Worm (Caenorhabditis elegans) whole organism, early embryonic: ENCODE results near the gene clec-181.

Experiments used
- B0310.2 ChIP-seq: sonication (generic microtip); optimal IDR thresholded peaks from 2 replicates; lab custom pipeline; 2016; ENCODE audit warnings: mild to moderate bottlenecking, missing genetic modification characterization, missing compliant biosample characterization
- F13C5.2 ChIP-seq: sonication (generic microtip); optimal IDR thresholded peaks from 2 replicates; lab custom pipeline; 2017; ENCODE audit warnings: mild to moderate bottlenecking, missing genetic modification characterization, inconsistent platforms, missing compliant biosample characterization
- aly-1 ChIP-seq: sonication (generic microtip); optimal IDR thresholded peaks from 2 replicates; lab custom pipeline; 2016; ENCODE audit warnings: missing genetic modification characterization, missing compliant biosample characterization
- ama-1 ChIP-seq: fragments of 150-350 bp; optimal IDR thresholded peaks from 2 replicates; lab custom pipeline; 2014
- ceh-13 ChIP-seq: fragments of 200-800 bp; sonication (Bioruptor generic); optimal IDR thresholded peaks from 2 replicates; lab custom pipeline; 2018; ENCODE audit warnings: mild to moderate bottlenecking, missing genetic modification characterization, missing compliant biosample characterization
- ceh-36 ChIP-seq: sonication (generic microtip); optimal IDR thresholded peaks from 2 replicates; lab custom pipeline; 2016; ENCODE audit warnings: missing genetic modification characterization, inconsistent platforms, missing compliant biosample characterization
- ets-7 ChIP-seq: sonication (generic microtip); optimal IDR thresholded peaks from 2 replicates; lab custom pipeline; 2016; ENCODE audit warnings: missing genotype, missing genetic modification characterization, missing compliant biosample characterization
- flt-1 ChIP-seq: fragments of 200-800 bp; sonication (Bioruptor generic); IDR thresholded peaks from 2 replicates; pipeline ENCODE4 v1.3.6; 2022; ENCODE audit warnings: missing genetic modification characterization, missing compliant biosample characterization
- hmbx-1 ChIP-seq: sonication (generic microtip); optimal IDR thresholded peaks from 2 replicates; lab custom pipeline; 2016; ENCODE audit warnings: mild to moderate bottlenecking, missing genetic modification characterization, missing compliant biosample characterization
- hmg-4 ChIP-seq: fragments of 200-800 bp; sonication (Bioruptor generic); optimal IDR thresholded peaks from 2 replicates; lab custom pipeline; 2018; ENCODE audit warnings: mild to moderate bottlenecking, missing genetic modification characterization, missing compliant biosample characterization
- hnd-1 ChIP-seq: sonication (generic microtip); optimal IDR thresholded peaks from 2 replicates; lab custom pipeline; 2016; ENCODE audit warnings: missing genetic modification characterization, missing compliant biosample characterization
- pes-1 ChIP-seq: fragments of 200-800 bp; sonication (Bioruptor generic); IDR thresholded peaks from 2 replicates; pipeline ENCODE4 v1.3.6; 2022; ENCODE audit warnings: missing genetic modification reagents, missing genetic modification characterization, missing compliant biosample characterization
- scrt-1 ChIP-seq: fragments of 200-800 bp; sonication (Bioruptor generic); IDR thresholded peaks from 2 replicates; pipeline ENCODE4 v1.3.6; 2022; ENCODE audit warnings: missing genetic modification characterization, missing compliant biosample characterization
- sea-1 ChIP-seq: fragments of 200-800 bp; sonication (Bioruptor generic); conservative IDR thresholded peaks from 2 replicates; pipeline ENCODE4 v1.3.6; 2022; ENCODE audit warnings: missing genetic modification characterization, missing compliant biosample characterization
- tbx-11 ChIP-seq: fragments of 200-800 bp; sonication (Bioruptor generic); IDR thresholded peaks from 2 replicates; pipeline ENCODE4 v1.3.6; 2022; ENCODE audit warnings: missing genetic modification characterization, missing compliant biosample characterization
- tbx-37 ChIP-seq: fragments of 200-800 bp; sonication (Bioruptor generic); conservative IDR thresholded peaks from 2 replicates; pipeline ENCODE4 v1.3.6; 2022; ENCODE audit warnings: missing genetic modification reagents, missing genetic modification characterization, missing compliant biosample characterization
- tra-4 ChIP-seq: sonication (generic microtip); optimal IDR thresholded peaks from 2 replicates; lab custom pipeline; 2017; ENCODE audit warnings: missing genetic modification characterization, missing compliant biosample characterization

clec-181 gene

DNA sequence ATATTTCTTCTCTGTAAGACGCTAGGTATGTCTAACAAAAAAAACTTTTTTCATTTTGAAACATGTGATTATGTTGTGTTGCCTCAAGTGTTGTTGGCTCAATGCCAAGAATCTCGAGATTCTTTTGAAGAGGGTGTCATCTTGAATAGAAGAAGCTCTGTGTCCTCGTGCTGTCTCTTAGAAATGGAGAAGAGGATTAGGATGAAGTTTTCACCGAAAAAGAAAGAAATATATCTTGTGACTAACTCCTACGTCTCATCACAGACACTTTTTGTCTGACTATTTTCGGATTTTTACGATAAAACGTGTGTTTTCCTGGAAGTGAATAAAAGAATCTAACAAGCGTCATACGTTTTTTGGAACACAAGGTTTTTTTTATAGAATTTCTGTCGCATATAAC lies 8.3 kb upstream of the clec-181 start:
- TF ChIP-seq hmg-4 (GFP tag; lab: Kevin White, UChicago) (no peak), ceh-36 (no peak), aly-1 (tag; lab: Kevin White, UChicago) (no peak), hmbx-1 (tag; lab: Kevin White, UChicago) (no peak), ama-1 (no peak), ceh-13 (no peak), tbx-11 (GFP tag; lab: Robert Waterston, UW) (no peak), hnd-1 (no peak), B0310.2 (tag; lab: Kevin White, UChicago) (no peak), scrt-1 (no peak), tra-4 (tag; lab: Kevin White, UChicago) (no peak), ets-7 (tag; lab: Kevin White, UChicago) (no peak)

DNA sequence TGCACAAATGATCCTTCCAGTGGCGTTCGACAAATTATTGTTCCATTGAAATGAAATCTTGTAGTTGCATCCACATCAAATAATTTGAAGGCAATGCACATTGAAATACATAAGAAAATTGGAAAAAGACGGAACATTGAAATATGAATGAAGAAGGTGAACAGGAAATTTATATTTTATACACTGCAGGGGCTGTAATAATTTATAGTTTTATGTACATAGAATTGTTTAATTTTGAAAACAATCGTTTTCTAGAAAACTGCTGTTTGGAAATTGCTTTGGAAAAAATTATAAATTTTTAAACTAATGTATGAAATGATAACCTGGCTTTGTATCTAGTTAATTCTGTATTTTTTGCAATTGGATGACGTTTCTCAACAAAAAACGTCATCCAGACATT lies 550 bp upstream of the clec-181 start, which contains the start of gene Y59H11AR.3:
TSS of gene Y59H11AR.3 (minus strand) at position 101 of the 400 bp plus-strand sequence.
- TF ChIP-seq B0310.2 (tag; lab: Kevin White, UChicago) (no peak), hmbx-1 (tag; lab: Kevin White, UChicago) (no peak), flt-1 (no peak), ets-7 (tag; lab: Kevin White, UChicago) (no peak), tra-4 (tag; lab: Kevin White, UChicago) (no peak), tbx-37 (GFP tag; lab: Robert Waterston, UW) (no peak), aly-1 (tag; lab: Kevin White, UChicago) (no peak), hmg-4 (GFP tag; lab: Kevin White, UChicago) (no peak), ceh-13 (no peak), pes-1 (GFP tag; lab: Robert Waterston, UW) (no peak), hnd-1 (no peak), ceh-36 (no peak), tbx-11 (GFP tag; lab: Robert Waterston, UW) (no peak), F13C5.2 (no peak), scrt-1 (no peak), ama-1 (no peak), sea-1 (GFP tag; lab: Robert Waterston, UW) (no peak)

DNA sequence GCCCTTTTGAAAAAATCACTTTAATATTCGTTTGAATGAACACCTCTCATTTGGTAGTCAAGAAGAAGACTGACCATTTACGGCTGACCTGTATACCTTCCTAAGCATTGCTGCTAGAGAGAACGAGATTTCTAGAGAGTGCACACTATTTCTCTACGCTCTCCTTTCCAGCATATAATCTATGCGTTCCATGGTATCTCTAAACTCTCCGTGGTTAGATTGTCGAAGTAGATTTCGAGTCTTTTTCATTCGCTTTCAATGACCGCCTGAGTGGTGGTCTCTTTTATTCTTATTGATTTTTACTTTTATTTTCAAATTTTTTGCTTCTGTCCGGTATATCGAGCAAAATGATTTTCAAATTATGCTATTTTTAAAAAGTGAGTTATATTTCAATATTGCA lies 1.6 kb downstream of the clec-181 start:
- TF ChIP-seq ceh-36 (no peak), ceh-13 (no peak), hmbx-1 (tag; lab: Kevin White, UChicago) (no peak), tbx-11 (GFP tag; lab: Robert Waterston, UW) (no peak), F13C5.2 (no peak), hnd-1 (no peak), hmg-4 (GFP tag; lab: Kevin White, UChicago) (no peak), aly-1 (tag; lab: Kevin White, UChicago) (no peak), ets-7 (tag; lab: Kevin White, UChicago) (no peak), B0310.2 (tag; lab: Kevin White, UChicago) (no peak), sea-1 (GFP tag; lab: Robert Waterston, UW) (no peak)

DNA sequence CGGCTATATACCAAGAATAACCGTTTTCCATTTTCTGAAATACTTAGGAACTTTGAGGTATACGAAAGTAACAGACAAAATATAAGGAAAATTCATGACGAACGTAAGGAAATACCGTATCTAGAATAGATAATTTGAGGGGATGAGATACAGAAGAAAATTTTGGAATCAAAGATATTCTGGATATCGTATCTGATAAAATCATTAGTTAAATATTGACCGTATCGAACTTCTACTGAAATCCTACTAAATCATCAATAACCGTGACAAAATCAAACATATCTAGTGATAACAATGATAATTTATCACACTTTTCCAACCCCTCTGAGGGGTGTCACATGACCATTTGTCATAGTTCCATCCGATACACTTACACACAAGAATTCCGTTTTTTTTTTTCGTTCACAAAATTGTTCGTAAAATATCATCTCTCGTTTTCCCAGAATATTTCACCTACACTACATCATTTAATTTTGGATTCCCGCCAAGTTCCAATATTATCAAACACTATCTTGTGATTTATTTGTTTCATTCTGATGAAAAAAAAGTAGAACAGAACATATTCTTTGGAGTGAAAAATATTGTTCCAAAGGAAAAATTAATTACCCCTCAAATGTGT lies 5.0 kb downstream of the clec-181 start, which contains the start of gene Y59H11AR.4:
TSS of gene Y59H11AR.4 (minus strand) at position 51 of the 619 bp plus-strand sequence.
- TF ChIP-seq B0310.2 (tag; lab: Kevin White, UChicago) = no peak
- no peak for TF ChIP-seq hmbx-1 (tag; lab: Kevin White, UChicago)
- no peak for TF ChIP-seq ama-1
- TF ChIP-seq ceh-13 = no peak
- TF ChIP-seq pes-1 (GFP tag; lab: Robert Waterston, UW) = no peak
- TF ChIP-seq scrt-1 = no peak
- no peak for TF ChIP-seq tra-4 (tag; lab: Kevin White, UChicago)
- no peak for TF ChIP-seq hnd-1

DNA sequence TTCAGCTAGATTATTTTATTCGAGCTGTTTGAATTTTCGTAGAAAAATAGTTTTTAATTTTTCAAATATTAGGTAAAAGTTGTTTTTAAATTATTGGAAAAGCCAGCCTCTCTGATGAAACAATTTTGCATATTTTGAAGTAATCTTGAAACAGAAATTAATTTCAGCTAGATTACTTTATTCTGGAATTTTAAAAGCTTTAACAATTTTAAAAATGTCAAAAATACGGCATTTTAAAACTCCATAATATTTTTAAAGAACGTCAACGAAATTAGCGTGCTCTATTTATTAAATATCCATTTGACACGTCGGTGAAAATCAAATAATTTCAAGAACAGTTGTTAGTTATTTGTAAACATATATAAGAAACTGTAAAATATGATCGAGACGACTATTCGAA lies 7.0 kb downstream of the clec-181 start, which contains the start of gene Y59H11AR.10:
TSS of gene Y59H11AR.10 (plus strand) at position 301 of the 400 bp plus-strand sequence.
- TF ChIP-seq tbx-37 (GFP tag; lab: Robert Waterston, UW) (no peak), hnd-1 (no peak), B0310.2 (tag; lab: Kevin White, UChicago) (no peak), ceh-36 (no peak), ets-7 (tag; lab: Kevin White, UChicago) (no peak), pes-1 (GFP tag; lab: Robert Waterston, UW) (no peak)

DNA sequence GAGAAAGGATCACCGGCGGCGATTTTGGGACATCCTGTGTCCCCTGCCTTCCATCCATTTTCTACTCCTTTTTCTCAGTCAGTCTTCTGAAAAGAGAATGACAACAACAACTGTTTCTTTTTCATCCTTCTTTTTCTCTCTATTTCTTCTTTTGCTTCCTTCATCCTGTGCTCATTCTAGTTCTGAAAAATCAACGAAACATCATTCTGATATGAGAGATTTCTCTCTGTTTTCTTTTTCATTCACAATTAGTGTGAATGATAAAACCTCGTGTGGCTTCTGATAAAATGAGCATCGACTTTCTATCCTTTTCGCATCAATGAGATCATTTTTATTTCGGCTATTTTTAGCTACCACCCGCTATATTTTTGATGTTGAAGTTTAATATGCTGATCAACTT lies 9.3 kb downstream of the clec-181 start:
- TF ChIP-seq ceh-36 (no peak), hmg-4 (GFP tag; lab: Kevin White, UChicago) (no peak), hnd-1 (no peak), B0310.2 (tag; lab: Kevin White, UChicago) (no peak), ets-7 (tag; lab: Kevin White, UChicago) (no peak)

DNA sequence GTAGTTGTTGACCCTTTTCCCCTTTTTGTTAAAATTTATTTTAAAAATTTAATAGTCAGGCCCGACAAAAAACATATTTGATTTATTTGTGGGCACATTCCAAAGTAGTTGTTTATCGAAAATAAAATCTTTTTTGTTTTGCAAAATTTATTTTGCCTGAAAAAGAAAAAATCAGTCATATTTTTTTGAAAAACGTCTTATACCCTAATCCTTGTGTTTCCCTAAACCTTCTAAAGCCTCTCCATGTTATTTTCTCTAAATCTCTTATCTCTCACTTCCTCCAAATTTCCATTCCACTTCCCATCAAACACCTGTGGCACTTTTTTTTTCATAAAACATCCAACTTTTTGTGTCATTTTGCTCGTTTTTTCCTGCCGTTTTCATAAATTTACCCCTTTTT lies 12.3 kb downstream of the clec-181 start:
- TF ChIP-seq flt-1 = no peak
- no peak for TF ChIP-seq hnd-1
- no peak for TF ChIP-seq hmbx-1 (tag; lab: Kevin White, UChicago)
- TF ChIP-seq ama-1 = no peak
- no peak for TF ChIP-seq hmg-4 (GFP tag; lab: Kevin White, UChicago)

DNA sequence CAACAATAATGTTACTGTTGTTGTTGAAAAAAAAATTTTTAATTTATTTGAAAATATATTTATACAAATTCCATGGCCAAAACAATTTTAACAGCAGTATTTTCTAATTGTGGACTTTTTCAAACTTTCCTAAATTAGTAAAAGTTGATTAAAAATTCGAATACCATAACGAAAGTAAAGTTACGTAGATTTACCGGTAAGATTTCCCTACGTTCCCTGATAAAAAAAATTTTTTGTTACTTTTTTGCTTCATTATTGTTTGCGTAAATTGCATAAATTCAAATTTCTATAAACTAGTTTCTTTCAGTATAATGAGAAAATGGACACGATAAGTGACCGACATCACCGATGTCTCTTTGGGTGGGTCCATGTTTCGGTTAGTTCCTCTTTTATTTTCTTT lies 13.1 kb downstream of the clec-181 start, which contains the start of gene F42A9.6:
TSS of gene F42A9.6 (plus strand) at position 301 of the 400 bp plus-strand sequence.
- TF ChIP-seq tra-4 (tag; lab: Kevin White, UChicago) (no peak), aly-1 (tag; lab: Kevin White, UChicago) (no peak), hmg-4 (GFP tag; lab: Kevin White, UChicago) (no peak), hmbx-1 (tag; lab: Kevin White, UChicago) (no peak), hnd-1 (no peak), scrt-1 (no peak)
